Fruit fly (Drosophila melanogaster) whole organism, larva: ENCODE results near the gene Pisd.
A peak's percentile ranks its signal among the peaks of the same experiment; 100 is the strongest.

Source experiments
- noc ChIP-seq: fragments of 200-800 bp; sonication (Bioruptor generic); optimal IDR thresholded peaks from 3 replicates; lab custom pipeline; 2019; ENCODE audit warnings: missing biosample characterization, mild to moderate bottlenecking, missing genetic modification characterization, moderate library complexity

Gene Pisd

DNA sequence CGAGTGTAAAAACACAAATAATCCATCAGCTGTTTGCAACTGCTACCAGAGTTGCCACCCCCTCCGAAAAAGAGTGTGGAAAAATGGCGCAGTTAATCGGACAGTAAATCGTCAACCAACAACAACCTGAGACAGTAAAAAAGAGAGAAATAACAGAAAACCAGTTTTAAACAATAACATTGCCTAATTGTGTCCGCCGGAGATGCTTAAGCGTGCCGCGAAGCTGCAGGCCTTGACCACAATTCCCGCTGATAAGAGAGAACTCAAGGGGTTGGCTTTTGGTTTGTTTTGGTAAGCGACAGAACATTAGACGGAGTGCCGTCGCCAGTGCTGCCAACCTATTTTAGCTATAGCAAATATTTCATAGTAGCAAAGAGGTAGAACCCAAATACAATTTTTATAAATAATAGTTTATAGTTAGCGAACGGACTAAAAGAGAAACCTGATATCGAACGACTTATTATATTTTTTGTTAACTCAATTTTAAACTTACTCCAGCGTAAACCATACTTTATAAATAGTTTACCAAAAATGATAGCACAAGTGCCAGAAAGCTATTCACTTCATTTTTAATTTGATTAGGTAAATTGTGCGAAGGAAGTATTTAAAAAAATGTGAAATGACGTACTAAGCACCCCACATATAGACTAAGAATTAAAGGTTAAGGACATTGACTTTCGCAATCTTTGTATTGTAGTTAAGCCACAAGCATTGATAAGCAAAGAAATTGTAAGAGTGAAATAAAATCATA lies at the start of gene Pisd, which contains the start of gene Atg6:
Gene Pisd (plus strand): TSS at position 94 of the 751 bp plus-strand sequence.
Gene Atg6 (minus strand): TSS at position 93 of the 751 bp plus-strand sequence.
- TF ChIP-seq noc (tag; lab: Kevin White, UChicago) = peak; percentile 49

- no peak for TF ChIP-seq noc (tag; lab: Kevin White, UChicago)
Measured at dm6 chr3R:24001150-24001549, 49.4 kb upstream of the Pisd start.

DNA sequence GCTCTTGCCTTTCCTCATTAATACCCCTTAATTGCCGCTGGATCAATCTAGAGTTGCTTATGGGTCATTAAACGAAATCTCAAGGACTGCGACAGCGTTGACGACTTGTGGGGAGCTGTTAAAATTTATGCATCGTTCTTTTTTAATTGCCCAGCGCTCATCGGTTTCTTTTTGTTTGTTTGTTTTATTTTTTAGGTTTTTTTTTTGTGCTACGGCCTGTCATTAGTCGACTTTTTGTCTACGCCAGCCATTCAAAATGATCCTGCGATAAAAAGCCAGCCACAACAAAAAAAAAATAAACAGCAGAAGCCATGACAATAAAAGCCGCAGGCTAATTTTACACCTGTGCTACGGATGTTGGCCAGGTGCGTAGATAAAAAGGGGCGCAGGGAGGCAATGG lies 46.6 kb upstream of the Pisd start:
- TF ChIP-seq noc (tag; lab: Kevin White, UChicago) = no peak

- TF ChIP-seq noc (tag; lab: Kevin White, UChicago) = peak; percentile 42
Measured at dm6 chr3R:24006449-24007159, 44.0 kb upstream of the Pisd start.

dm6 chr3R:24007775-24008506 lies 42.6 kb upstream of the Pisd start:
- TF ChIP-seq noc (tag; lab: Kevin White, UChicago) = peak; percentile 33

dm6 chr3R:24008887-24009286 lies 41.7 kb upstream of the Pisd start:
- no peak for TF ChIP-seq noc (tag; lab: Kevin White, UChicago)

DNA sequence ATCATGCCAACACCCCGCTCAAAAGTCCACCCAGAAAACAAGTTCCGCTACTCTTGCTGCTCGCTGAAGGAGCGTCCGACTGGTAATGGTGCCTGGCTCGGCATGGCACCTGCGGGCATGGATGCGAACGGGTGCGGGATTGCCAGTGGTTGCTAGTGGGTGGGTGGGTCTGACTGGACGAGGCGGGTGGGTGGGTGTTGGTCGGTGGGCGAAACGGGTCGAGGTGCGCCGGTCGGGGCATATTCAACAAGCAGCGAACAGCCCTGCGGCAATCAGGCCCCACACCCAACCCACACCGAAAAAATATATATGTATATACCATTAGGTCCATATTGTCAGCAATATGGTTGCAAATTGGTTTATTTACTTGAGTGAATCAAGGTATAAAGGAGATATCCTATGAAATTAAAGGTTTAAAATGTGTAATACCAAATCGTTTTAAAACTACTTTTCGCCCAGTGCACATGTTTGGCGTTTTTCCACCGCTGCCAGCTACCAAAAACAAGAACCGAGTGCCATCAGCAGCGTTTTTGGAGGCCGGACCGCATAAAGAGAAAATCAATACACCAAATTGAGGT lies 39.9 kb upstream of the Pisd start:
- no peak for TF ChIP-seq noc (tag; lab: Kevin White, UChicago)

- no peak for TF ChIP-seq noc (tag; lab: Kevin White, UChicago)
Measured at dm6 chr3R:24012038-24012693, 38.4 kb upstream of the Pisd start.

dm6 chr3R:24014600-24014999 lies 36.0 kb upstream of the Pisd start:
- TF ChIP-seq noc (tag; lab: Kevin White, UChicago) = no peak

dm6 chr3R:24015449-24015848 lies 35.1 kb upstream of the Pisd start:
- no peak for TF ChIP-seq noc (tag; lab: Kevin White, UChicago)

- peak; percentile 33 for TF ChIP-seq noc (tag; lab: Kevin White, UChicago)
Measured at dm6 chr3R:24015939-24016913, 34.4 kb upstream of the Pisd start.

DNA sequence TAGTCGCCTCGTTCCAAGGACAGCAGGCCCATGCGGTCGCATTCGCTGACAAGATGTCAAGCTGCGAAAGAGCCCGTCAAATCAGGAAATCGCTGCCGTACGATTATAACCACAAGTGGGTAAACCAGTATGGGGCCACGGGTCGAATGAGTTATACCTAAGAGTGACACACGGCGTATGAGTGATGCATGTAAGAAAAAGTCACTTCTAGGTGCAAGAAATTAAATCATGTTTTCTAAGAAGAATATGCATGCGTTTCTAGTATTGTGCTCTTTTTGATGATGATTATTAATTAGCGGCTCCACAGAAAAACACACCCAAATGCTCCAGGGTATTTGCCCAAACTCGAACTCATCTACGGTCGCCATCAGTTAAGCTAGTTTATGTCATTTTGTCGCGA lies 32.9 kb upstream of the Pisd start:
- no peak for TF ChIP-seq noc (tag; lab: Kevin White, UChicago)

dm6 chr3R:24021895-24022294 lies 28.7 kb upstream of the Pisd start:
- TF ChIP-seq noc (tag; lab: Kevin White, UChicago) = no peak

DNA sequence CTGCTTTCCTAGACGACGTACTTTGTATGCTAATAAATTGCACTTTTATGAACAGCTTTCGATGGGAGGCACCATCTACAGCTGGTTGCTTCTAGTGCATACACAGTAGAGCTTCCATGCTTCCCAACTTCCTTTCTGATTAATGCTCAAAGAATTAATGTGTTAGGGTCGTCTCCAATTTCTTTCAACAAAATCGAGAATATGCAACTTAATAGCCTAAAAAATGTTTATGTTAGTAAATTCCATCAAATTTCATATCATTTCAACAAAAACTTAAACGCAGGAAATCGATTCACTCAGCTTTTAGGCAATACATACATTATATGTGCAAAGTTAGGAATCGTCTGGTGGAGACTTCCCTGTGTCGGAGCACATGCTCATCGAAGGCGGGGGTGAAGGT lies 26.5 kb upstream of the Pisd start:
- no peak for TF ChIP-seq noc (tag; lab: Kevin White, UChicago)
